Worm (Caenorhabditis elegans): Measurements from ENCODE around the gene mrpl-21.

The mrpl-21 gene

DNA sequence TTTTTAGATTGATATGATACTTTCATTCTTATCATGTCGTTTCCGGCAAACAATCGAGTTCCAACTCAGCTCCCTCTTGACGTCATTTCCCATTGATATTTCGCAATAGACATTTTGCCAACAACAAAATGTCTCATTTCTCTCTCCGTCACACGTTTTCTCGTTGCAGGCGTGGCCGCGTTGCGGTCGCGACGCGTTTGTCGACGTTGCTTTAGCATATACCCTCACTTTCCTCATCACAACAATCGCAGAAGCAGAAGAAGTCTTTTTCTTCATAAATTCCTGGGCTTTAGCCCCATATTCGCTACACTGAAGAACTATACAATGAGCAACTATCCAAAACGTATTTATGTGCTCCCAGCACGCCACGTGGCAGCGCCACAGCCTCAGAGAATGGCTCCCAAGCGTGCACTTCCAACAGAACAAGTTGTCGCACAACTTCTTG, 49.7 kb downstream of the mrpl-21 start, which contains the start of gene xbp-1 (continued):
- TF ChIP-seq php-3 (GFP tag; IDR thresholded peaks at IDR 0.05) (peak; percentile 85), ceh-44 (GFP tag; IDR thresholded peaks at IDR 0.05) (no peak), dpl-1 (GFP tag; optimal IDR thresholded peaks at IDR 0.05) (peak; percentile 79), zfp-2 (tag; optimal IDR thresholded peaks at IDR 0.05) (peak; percentile 49), F44E2.7 (GFP tag; IDR thresholded peaks at IDR 0.05) (no peak), nhr-11 (tag; optimal IDR thresholded peaks at IDR 0.05) (peak; percentile 96), fos-1 (tag; optimal IDR thresholded peaks at IDR 0.05) (no peak), gei-8 (GFP tag; optimal IDR thresholded peaks at IDR 0.05) (no peak), ceh-62 (tag; optimal IDR thresholded peaks at IDR 0.05) (no peak), skn-1 (tag; optimal IDR thresholded peaks at IDR 0.05) (no peak), lsy-2 (tag; optimal IDR thresholded peaks at IDR 0.05) (peak; percentile 82 to 94), attf-4 (tag; optimal IDR thresholded peaks at IDR 0.05) (no peak), T26A8.4 (GFP tag; IDR thresholded peaks at IDR 0.05) (peak; percentile 58), cey-2 (tag; optimal IDR thresholded peaks at IDR 0.05; ENCODE audit: borderline replicate concordance, insufficient read depth) (no peak), nhr-6 (tag; optimal IDR thresholded peaks at IDR 0.05) (peak; percentile 89), pha-4 (GFP tag; IDR thresholded peaks at IDR 0.05) (peak; percentile 77), pha-4 (tag; optimal IDR thresholded peaks at IDR 0.05) (no peak), ces-1 (GFP tag; optimal IDR thresholded peaks at IDR 0.05) (no peak), egl-43 (GFP tag; IDR thresholded peaks at IDR 0.05) (peak; percentile 65), nhr-77 (tag; optimal IDR thresholded peaks at IDR 0.05) (peak; percentile 91), daf-16 (GFP tag; optimal IDR thresholded peaks at IDR 0.05) (peak; percentile 15 to 92), daf-16 (tag; optimal IDR thresholded peaks at IDR 0.05) (peak; percentile 99), F26F4.8 (GFP tag; conservative IDR thresholded peaks at IDR 0.05) (no peak), spr-1 (tag; optimal IDR thresholded peaks at IDR 0.05) (peak; percentile 30), zip-11 (GFP tag; IDR thresholded peaks at IDR 0.05) (no peak), ceh-28 (tag; optimal IDR thresholded peaks at IDR 0.05) (no peak), mdl-1 (tag; optimal IDR thresholded peaks at IDR 0.05) (peak; percentile 74 to 93), nhr-102 (tag; optimal IDR thresholded peaks at IDR 0.05) (peak; percentile 68), snpc-1.2 (GFP tag; IDR thresholded peaks at IDR 0.05) (0 out of 2 replicates have a peak, but pooled peaks have one; percentile 23), Y48G9A.11 (GFP tag; IDR thresholded peaks at IDR 0.05) (no peak), ceh-82 (tag; optimal IDR thresholded peaks at IDR 0.05) (no peak), D1046.2 (GFP tag; IDR thresholded peaks at IDR 0.05) (no peak), lin-38 (GFP tag; IDR thresholded peaks at IDR 0.05) (peak; percentile 71), nhr-25 (tag; optimal IDR thresholded peaks at IDR 0.05; ENCODE audit: borderline replicate concordance, insufficient read depth) (peak; percentile 78), ZK337.2 (GFP tag; IDR thresholded peaks at IDR 0.05) (0 out of 2 replicates have a peak, but pooled peaks have one; percentile 23), mxl-2 (GFP tag; conservative IDR thresholded peaks at IDR 0.05) (0 out of 2 replicates have a peak, but pooled peaks have one; percentile 17), ceh-20 (GFP tag; IDR thresholded peaks at IDR 0.05) (peak; percentile 77), ctbp-1 (GFP tag; IDR thresholded peaks at IDR 0.05) (peak; percentile 75; the same call in 1 of the 2 replicates), vab-7 (GFP tag; IDR thresholded peaks at IDR 0.05) (peak; percentile 71), egl-27 (tag; optimal IDR thresholded peaks at IDR 0.05) (peak; percentile 5), set-16 (GFP tag; IDR thresholded peaks at IDR 0.05) (peak; percentile 39), R02D3.7 (tag; optimal IDR thresholded peaks at IDR 0.05) (no peak), jun-1 (tag; optimal IDR thresholded peaks at IDR 0.05) (peak; percentile 93), rbr-2 (tag; optimal IDR thresholded peaks at IDR 0.05) (peak; percentile 92), dve-1 (tag; optimal IDR thresholded peaks at IDR 0.05; ENCODE audit: insufficient read depth) (peak; percentile 99), madf-5 (GFP tag; IDR thresholded peaks at IDR 0.05) (no peak), daf-8 (GFP tag; IDR thresholded peaks at IDR 0.05) (no peak), hlh-11 (tag; optimal IDR thresholded peaks at IDR 0.05) (peak; percentile 98), lin-15B (tag; optimal IDR thresholded peaks at IDR 0.05) (no peak), lin-1 (GFP tag; IDR thresholded peaks at IDR 0.05) (peak; percentile 99), ama-1 (optimal IDR thresholded peaks at IDR 0.05) (peak; percentile 91), dmd-6 (GFP tag; IDR thresholded peaks at IDR 0.05) (peak; percentile 98)

Measured in whole organism, L4 larva.